Fruit fly (Drosophila melanogaster): ENCODE data around the gene CG43091.

CG43091 gene

dm6 chr3R:22724149-22724973, 44.2 kb downstream of the CG43091 start, which contains the start of gene Irp-1A (continued):
- TF ChIP-seq CG31365 (tag; optimal IDR thresholded peaks at IDR 0.05) (no peak), CG12155 (GFP tag; optimal IDR thresholded peaks at IDR 0.05) (peak; percentile 69), twi (tag; optimal IDR thresholded peaks at IDR 0.05) (peak; percentile 44), E2f1 (GFP tag; IDR thresholded peaks at IDR 0.05) (peak; percentile 84), Poxn (GFP tag; IDR thresholded peaks at IDR 0.05) (no peak), CG18011 (GFP tag; optimal IDR thresholded peaks at IDR 0.05) (peak; percentile 16), CG13287 (GFP tag; IDR thresholded peaks at IDR 0.05; ENCODE audit: partially characterized antibody) (peak; percentile 89), CG30020 (tag; optimal IDR thresholded peaks at IDR 0.05) (peak; percentile 56), CG6272 (GFP tag; IDR thresholded peaks at IDR 0.05) (peak; percentile 61), Sry-δ (GFP tag; optimal IDR thresholded peaks at IDR 0.05) (peak; percentile 91), sug (tag; optimal IDR thresholded peaks at IDR 0.05) (peak; percentile 100), CG6813 (GFP tag; optimal IDR thresholded peaks at IDR 0.05) (peak; percentile 52), CG3407 (GFP tag; optimal IDR thresholded peaks at IDR 0.05) (peak; percentile 44), Fer1 (GFP tag; optimal IDR thresholded peaks at IDR 0.05) (peak; percentile 76), Vsx1 (GFP tag; optimal IDR thresholded peaks at IDR 0.05) (peak; percentile 57), Hand (GFP tag; optimal IDR thresholded peaks at IDR 0.05) (peak; percentile 60), Ets97D (GFP tag; optimal IDR thresholded peaks at IDR 0.05) (peak; percentile 52), CG12744 (GFP tag; optimal IDR thresholded peaks at IDR 0.05) (no peak), fu2 (GFP tag; optimal IDR thresholded peaks at IDR 0.05) (no peak), CG32772 (GFP tag; IDR thresholded peaks at IDR 0.05) (peak; percentile 64), jing (GFP tag; optimal IDR thresholded peaks at IDR 0.05) (no peak), CG15269 (tag; optimal IDR thresholded peaks at IDR 0.05) (peak; percentile 86), az2 (GFP tag; optimal IDR thresholded peaks at IDR 0.05) (peak; percentile 60), CG1792 (GFP tag; optimal IDR thresholded peaks at IDR 0.05) (peak; percentile 18), Hmr (GFP tag; optimal IDR thresholded peaks at IDR 0.05) (peak; percentile 77), bcd (GFP tag; optimal IDR thresholded peaks at IDR 0.05) (peak; percentile 55), Myb (GFP tag; optimal IDR thresholded peaks at IDR 0.05) (peak; percentile 41), br (optimal IDR thresholded peaks at IDR 0.05) (no peak), her (GFP tag; optimal IDR thresholded peaks at IDR 0.05) (peak; percentile 34), Meics (GFP tag; optimal IDR thresholded peaks at IDR 0.05) (peak; percentile 70), Hr39 (optimal IDR thresholded peaks at IDR 0.05) (no peak), tgo (GFP tag; IDR thresholded peaks at IDR 0.05) (peak; percentile 78), CG30403 (GFP tag; optimal IDR thresholded peaks at IDR 0.05) (peak; percentile 79), CG4707 (GFP tag; optimal IDR thresholded peaks at IDR 0.05) (no peak), gro (GFP tag; optimal IDR thresholded peaks at IDR 0.05) (peak; percentile 58), pho (GFP tag; optimal IDR thresholded peaks at IDR 0.05) (peak; percentile 52), so (GFP tag; IDR thresholded peaks at IDR 0.05) (no peak), usp (GFP tag; optimal IDR thresholded peaks at IDR 0.05) (no peak), aop (GFP tag; IDR thresholded peaks at IDR 0.05) (no peak), sens-2 (GFP tag; IDR thresholded peaks at IDR 0.05) (no peak), CG11398 (GFP tag; optimal IDR thresholded peaks at IDR 0.05) (no peak), CG34422 (GFP tag; IDR thresholded peaks at IDR 0.05) (peak; percentile 86), Gsc (GFP tag; IDR thresholded peaks at IDR 0.05) (no peak), cwo (GFP tag; optimal IDR thresholded peaks at IDR 0.05) (peak; percentile 60), CG11696 (GFP tag; IDR thresholded peaks at IDR 0.05) (peak; percentile 43; the same call in 1 of the 2 replicates), HLH3B (GFP tag; IDR thresholded peaks at IDR 0.05) (peak; percentile 87), CG4328 (GFP tag; optimal IDR thresholded peaks at IDR 0.05) (peak; percentile 51), CG1832 (GFP tag; optimal IDR thresholded peaks at IDR 0.05) (no peak), CG11247 (GFP tag; IDR thresholded peaks at IDR 0.05) (peak; percentile 73), CG14050 (GFP tag; IDR thresholded peaks at IDR 0.05) (peak; percentile 36; the same call in 1 of the 3 replicates), pzg (GFP tag; optimal IDR thresholded peaks at IDR 0.05) (peak; percentile 59)

Measured in whole organism, embryonic.